Worm (Caenorhabditis elegans) whole organism, L2 larva: ENCODE results near the gene T23F2.3.

Experiments
- mbf-1 ChIP-seq: sonication (generic microtip); optimal IDR thresholded peaks from 2 replicates; lab custom pipeline; 2017; ENCODE audit warnings: missing biosample characterization, missing genetic modification characterization
- mdl-1 ChIP-seq, 2 experiments: fragments of 150-350 bp in 1 of 2; sonication (generic microtip) in 1 of 2; optimal IDR thresholded peaks; 2 replicates each; lab custom pipeline; 2017; ENCODE audit warnings: missing biosample characterization in 2 of 2, missing genetic modification characterization in 2 of 2
- nhr-25 ChIP-seq: fragments of 150-350 bp; sonication (generic microtip); optimal IDR thresholded peaks from 3 replicates; lab custom pipeline; 2014; ENCODE audit warnings: missing biosample characterization, missing genetic modification characterization
- snpc-4 ChIP-seq: fragments of 150-350 bp; optimal IDR thresholded peaks from 2 replicates; lab custom pipeline; 2014; ENCODE audit warnings: missing biosample characterization, missing genetic modification characterization

ce11 chrX:5467308-5467707 lies 44.8 kb downstream of the T23F2.3 start:
- TF ChIP-seq snpc-4 (no peak), mbf-1 (tag; lab: Kevin White, UChicago) (no peak), mdl-1 (tag; optimal IDR thresholded peaks at IDR 0.05; lab: Kevin White, UChicago) (peak in 1 of 2 experiments; percentile 34), nhr-25 (tag; lab: Kevin White, UChicago) (peak; percentile 51)
